Worm (Caenorhabditis elegans) whole organism, L1 larva: ENCODE results near the gene F54F7.8.

ENCODE experiments used
- aly-2 ChIP-seq: fragments of 150-350 bp; optimal IDR thresholded peaks from 2 replicates; lab custom pipeline; 2014; ENCODE audit warnings: missing biosample characterization, missing genetic modification characterization
- mdl-1 ChIP-seq, 2 experiments: fragments of 150-350 bp; optimal IDR thresholded peaks; 2 replicates each; lab custom pipeline; 2014 to 2017; ENCODE audit warnings: missing biosample characterization in 2 of 2, missing genetic modification characterization in 2 of 2, inconsistent platforms in 1 of 2
- nhr-71 ChIP-seq: sonication (generic microtip); optimal IDR thresholded peaks from 2 replicates; lab custom pipeline; 2016; ENCODE audit warnings: mild to moderate bottlenecking, missing genetic modification characterization, moderate library complexity, missing compliant biosample characterization
- skn-1 ChIP-seq: fragments of 150-350 bp; optimal IDR thresholded peaks from 2 replicates; lab custom pipeline; 2014; ENCODE audit warnings: missing biosample characterization, missing genetic modification characterization
- sox-4 ChIP-seq: sonication (generic microtip); optimal IDR thresholded peaks from 2 replicates; lab custom pipeline; 2016; ENCODE audit warnings: missing genetic modification characterization, missing compliant biosample characterization
- unc-62 ChIP-seq: fragments of 150-350 bp; optimal IDR thresholded peaks from 2 replicates; lab custom pipeline; 2014; ENCODE audit warnings: missing biosample characterization, missing genetic modification reagents, missing genetic modification characterization
- vab-15 ChIP-seq: sonication (generic microtip); optimal IDR thresholded peaks from 2 replicates; lab custom pipeline; 2017; ENCODE audit warnings: missing genotype, mild to moderate bottlenecking, missing genetic modification characterization, missing compliant biosample characterization

DNA sequence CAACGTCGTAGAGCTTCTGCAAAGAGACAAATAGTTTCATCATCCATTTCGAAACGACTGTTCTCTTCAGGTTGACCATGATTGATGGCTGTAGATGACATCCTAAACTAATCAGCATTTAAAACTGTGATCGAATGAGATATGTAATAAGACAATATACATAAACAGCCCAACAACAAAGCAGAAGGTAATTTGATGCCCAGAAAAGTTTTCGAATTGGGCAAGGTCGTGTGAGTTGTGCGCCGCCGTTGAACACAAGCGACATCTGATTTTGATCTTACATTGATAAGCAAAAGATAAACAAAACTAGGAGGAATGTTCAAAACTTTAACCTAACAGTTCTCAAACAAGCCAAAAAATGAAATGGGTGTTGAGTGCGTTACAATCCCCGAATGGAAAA is 30.8 kb upstream of the F54F7.8 start, which contains the start of gene Y62H9A.7:
- TF ChIP-seq aly-2 (tag; lab: Kevin White, UChicago) (no peak), sox-4 (tag; lab: Kevin White, UChicago) (no peak), unc-62 (GFP tag; lab: Kevin White, UChicago) (no peak), skn-1 (tag; lab: Kevin White, UChicago) (no peak), vab-15 (tag; lab: Kevin White, UChicago) (no peak), nhr-71 (no peak), mdl-1 (tag; optimal IDR thresholded peaks at IDR 0.05; lab: Kevin White, UChicago) (no peak)
